Fruit fly (Drosophila melanogaster): Measurements from ENCODE around the gene CG14891.
A peak's percentile ranks its signal among the peaks of the same experiment; 100 is the strongest.

CG14891 gene

DNA sequence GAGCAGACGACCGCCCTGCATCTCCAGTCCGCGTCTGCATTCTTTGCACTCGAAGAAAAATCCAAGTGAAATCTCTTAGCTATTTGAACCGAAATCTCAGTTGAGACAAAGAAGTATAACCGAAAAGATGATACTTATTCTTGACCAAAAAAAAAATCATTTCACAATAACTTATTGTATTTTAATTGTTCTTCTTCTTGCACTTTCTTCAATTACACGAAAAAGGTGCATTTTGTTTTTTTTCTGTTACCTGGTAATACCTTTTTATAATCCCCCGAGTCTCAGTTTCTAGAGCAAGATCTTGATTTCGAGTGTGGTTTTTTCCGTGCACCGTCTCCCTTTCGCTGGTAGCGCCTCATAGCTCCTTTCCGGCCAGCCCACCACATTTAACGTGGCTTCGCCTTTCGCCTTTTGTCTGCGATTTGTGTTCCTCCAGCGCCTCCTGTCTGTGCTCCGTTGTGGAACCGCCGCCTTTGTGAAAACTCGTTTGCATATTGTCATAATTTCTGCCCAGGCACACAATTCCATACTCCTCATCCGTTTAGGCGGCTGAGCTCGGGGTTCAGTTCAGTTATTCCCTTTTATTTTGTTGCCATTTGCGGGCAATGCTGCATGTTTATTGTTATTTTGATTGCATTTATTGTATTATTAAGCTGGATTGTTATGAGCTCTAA, 44.5 kb upstream of the CG14891 start (continued):
- TF ChIP-seq vnd (GFP tag; IDR thresholded peaks at IDR 0.05; ENCODE audit: partially characterized antibody): no peak

dm6 chr3R:16528429-16528828, 42.9 kb upstream of the CG14891 start:
- TF ChIP-seq vvl (GFP tag; IDR thresholded peaks at IDR 0.05) (no peak), CG10366 (GFP tag; IDR thresholded peaks at IDR 0.05) (no peak), Ets65A (GFP tag) (peak; percentile 10), prd (optimal IDR thresholded peaks at IDR 0.05) (no peak), prd (GFP tag; IDR thresholded peaks at IDR 0.05) (peak; percentile 19; the same call in 1 of the 3 replicates), CG8290 (GFP tag; optimal IDR thresholded peaks at IDR 0.05) (no peak), CG8290 (tag; optimal IDR thresholded peaks at IDR 0.05) (no peak), ind (GFP tag; optimal IDR thresholded peaks at IDR 0.05) (no peak), Mad (GFP tag; optimal IDR thresholded peaks at IDR 0.05) (no peak), CG17359 (tag; optimal IDR thresholded peaks at IDR 0.05) (no peak), sob (GFP tag; IDR thresholded peaks at IDR 0.05) (no peak), CG11093 (GFP tag; IDR thresholded peaks at IDR 0.05) (no peak), Blimp-1 (GFP tag; optimal IDR thresholded peaks at IDR 0.05) (no peak), Nf-YC (tag; optimal IDR thresholded peaks at IDR 0.05) (no peak), CG15011 (GFP tag; optimal IDR thresholded peaks at IDR 0.05) (no peak), twi (tag; optimal IDR thresholded peaks at IDR 0.05) (peak; percentile 53), CG17361 (GFP tag; IDR thresholded peaks at IDR 0.05) (no peak), tup (GFP tag; optimal IDR thresholded peaks at IDR 0.05) (no peak), CG14050 (GFP tag; IDR thresholded peaks at IDR 0.05) (no peak), CG2202 (tag; optimal IDR thresholded peaks at IDR 0.05) (no peak), hb (GFP tag; IDR thresholded peaks at IDR 0.05; ENCODE audit: partially characterized antibody) (0 out of 3 replicates have a peak, but pooled peaks have one; percentile 39), Gug (GFP tag; IDR thresholded peaks at IDR 0.05) (no peak), Opbp (GFP tag; IDR thresholded peaks at IDR 0.05; ENCODE audit: partially characterized antibody) (0 out of 3 replicates have a peak, but pooled peaks have one; percentile 20), CG15269 (tag; optimal IDR thresholded peaks at IDR 0.05) (no peak), kay (GFP tag; optimal IDR thresholded peaks at IDR 0.05) (no peak), sisA (GFP tag; IDR thresholded peaks at IDR 0.05) (peak; percentile 22; the same call in 1 of the 2 replicates), Oaz (GFP tag; IDR thresholded peaks at IDR 0.05) (no peak), CG4404 (GFP tag; IDR thresholded peaks at IDR 0.05) (no peak), cad (GFP tag; optimal IDR thresholded peaks at IDR 0.05) (peak; percentile 82), CG17186 (GFP tag; optimal IDR thresholded peaks at IDR 0.05) (no peak), HmgD (GFP tag; optimal IDR thresholded peaks at IDR 0.05) (no peak), CG9876 (GFP tag; optimal IDR thresholded peaks at IDR 0.05) (no peak), zen (tag; optimal IDR thresholded peaks at IDR 0.05) (peak; percentile 96), D (optimal IDR thresholded peaks at IDR 0.05) (peak; percentile 40), D (GFP tag; optimal IDR thresholded peaks at IDR 0.05) (no peak)

DNA sequence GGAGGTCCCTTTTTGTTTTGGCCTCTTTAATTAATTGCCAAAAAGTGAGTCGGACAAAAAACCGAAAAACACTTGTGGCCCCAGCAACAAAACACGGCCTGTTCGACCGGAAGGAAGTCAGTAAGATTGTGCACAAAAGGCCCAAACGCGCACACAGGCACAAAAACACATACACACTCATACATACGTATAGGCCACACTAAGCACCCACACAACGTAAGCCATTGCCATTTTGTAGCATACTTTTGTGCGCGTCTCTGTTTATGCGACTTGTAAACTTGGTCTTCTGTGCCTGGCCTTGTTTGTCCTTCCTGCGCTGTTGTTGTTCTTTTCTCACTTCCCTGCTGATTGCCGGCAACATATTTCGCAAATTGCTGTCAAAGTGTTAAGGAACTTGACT, 40.9 kb upstream of the CG14891 start:
- TF ChIP-seq cg (GFP tag; optimal IDR thresholded peaks at IDR 0.05) (peak; percentile 57), CG9876 (GFP tag; optimal IDR thresholded peaks at IDR 0.05) (no peak), sima (GFP tag; optimal IDR thresholded peaks at IDR 0.05) (no peak), CG8359 (GFP tag; optimal IDR thresholded peaks at IDR 0.05; ENCODE audit: borderline replicate concordance) (peak; percentile 0), inv (GFP tag; IDR thresholded peaks at IDR 0.05; ENCODE audit: partially characterized antibody) (no peak), Hand (GFP tag; optimal IDR thresholded peaks at IDR 0.05) (no peak), scrt (GFP tag; optimal IDR thresholded peaks at IDR 0.05) (peak; percentile 20), CG10462 (GFP tag; optimal IDR thresholded peaks at IDR 0.05) (no peak), ewg (GFP tag; optimal IDR thresholded peaks at IDR 0.05) (no peak), abd-A (tag; optimal IDR thresholded peaks at IDR 0.05) (peak; percentile 34), mirr (GFP tag; optimal IDR thresholded peaks at IDR 0.05) (peak; percentile 4), CG8924 (tag; optimal IDR thresholded peaks at IDR 0.05) (no peak), Nf-YC (tag; optimal IDR thresholded peaks at IDR 0.05) (no peak), peb (GFP tag; IDR thresholded peaks at IDR 0.05) (no peak), CG1024 (GFP tag; IDR thresholded peaks at IDR 0.05) (no peak), zen (tag; optimal IDR thresholded peaks at IDR 0.05) (peak; percentile 63)

Data from whole organism, embryonic.